Worm (Caenorhabditis elegans): ENCODE results near the gene C28A5.6.

DNA sequence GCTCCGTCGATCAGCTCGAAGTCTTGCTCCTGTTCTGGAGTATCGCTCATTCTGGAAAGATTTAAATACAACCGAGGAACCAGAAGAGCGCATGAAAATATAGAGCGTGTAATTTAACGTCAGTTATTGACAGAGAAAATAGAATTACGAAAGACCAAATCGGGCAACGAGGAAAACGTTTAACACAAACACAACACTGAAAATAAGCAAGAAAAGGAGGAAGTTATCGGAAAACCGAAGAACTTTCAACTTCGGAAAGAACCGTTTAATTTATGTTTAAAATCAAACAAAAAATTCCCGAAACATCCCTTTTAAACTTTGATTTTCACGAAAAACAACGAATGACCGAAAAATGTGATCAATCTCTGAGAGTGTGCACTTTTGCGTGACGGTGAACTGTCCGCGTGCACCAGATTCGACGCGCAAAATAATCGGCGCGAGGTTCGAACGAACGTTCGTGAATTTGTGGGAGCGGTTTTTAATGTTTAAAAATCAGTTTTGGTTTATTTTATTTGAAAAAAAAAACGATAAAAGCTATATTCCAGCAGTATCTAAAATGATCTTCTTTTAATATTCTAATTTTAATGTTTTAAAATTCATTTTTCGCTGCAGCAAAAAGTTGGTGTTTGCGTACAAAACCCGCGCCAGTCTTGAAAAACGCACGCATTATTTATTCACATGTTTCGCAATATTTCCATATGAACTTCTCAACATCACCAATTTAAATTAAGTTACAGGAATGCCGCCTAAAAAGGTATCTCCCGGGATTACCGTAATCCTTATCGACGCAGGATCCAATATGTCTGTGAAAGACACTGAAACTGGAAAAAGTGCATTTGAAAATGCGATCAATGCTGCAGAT lies 10.0 kb downstream of the C28A5.6 start, which contains the start of the genes R07E5.7 and cku-80:
- TF ChIP-seq tbp1 (GFP tag; optimal IDR thresholded peaks at IDR 0.05) (peak; percentile 43), ekl-4 (GFP tag; IDR thresholded peaks at IDR 0.05) (peak; percentile 11; the same call in 1 of the 2 replicates), sea-2 (GFP tag; IDR thresholded peaks at IDR 0.05) (no peak), lag-1 (GFP tag; IDR thresholded peaks at IDR 0.05) (no peak), chd-7 (tag; optimal IDR thresholded peaks at IDR 0.05) (no peak), dpl-1 (GFP tag; optimal IDR thresholded peaks at IDR 0.05) (peak; percentile 72), F52B5.7 (tag; optimal IDR thresholded peaks at IDR 0.05) (no peak), rcor-1 (GFP tag; IDR thresholded peaks at IDR 0.05) (no peak), F57C9.4 (tag; optimal IDR thresholded peaks at IDR 0.05) (no peak)
